Fruit fly (Drosophila melanogaster) whole organism, embryonic: Measurements from ENCODE around the gene GAPcenA.
A peak's percentile ranks its signal among the peaks of the same experiment; 100 is the strongest.

Source experiments
- ATbp ChIP-seq: fragments of 200-800 bp; sonication (Bioruptor generic); optimal IDR thresholded peaks from 2 replicates; lab custom pipeline; 2017; ENCODE audit warnings: missing biosample characterization, mild to moderate bottlenecking, missing genetic modification characterization, missing genetic modification reagents
- Adf1 ChIP-seq: fragments of 200-800 bp; sonication (Bioruptor generic); IDR thresholded peaks from 2 replicates; pipeline ENCODE4 v1.3.6; 2022; ENCODE audit warnings: missing biosample characterization, missing genetic modification characterization
- CG10209 ChIP-seq: fragments of 200-800 bp; sonication (Bioruptor generic); optimal IDR thresholded peaks from 3 replicates; lab custom pipeline; 2017; ENCODE audit warnings: missing biosample characterization, mild to moderate bottlenecking, missing genetic modification characterization, missing genetic modification reagents
- CG10321 ChIP-seq: fragments of 200-800 bp; sonication (Bioruptor generic); IDR thresholded peaks from 2 replicates; pipeline ENCODE4 v1.3.6; 2022; ENCODE audit warnings: missing biosample characterization, missing genetic modification characterization
- CG10959 ChIP-seq: fragments of 200-800 bp; sonication (Bioruptor generic); IDR thresholded peaks from 2 replicates; pipeline ENCODE4 v1.3.6; 2022; ENCODE audit warnings: missing biosample characterization, missing genetic modification characterization
- CG11085 ChIP-seq: fragments of 200-800 bp; sonication (Bioruptor generic); IDR thresholded peaks from 2 replicates; pipeline ENCODE4 v1.3.6; 2022; ENCODE audit warnings: missing biosample characterization, missing genetic modification characterization
- CG12236 ChIP-seq: fragments of 200-800 bp; sonication (Bioruptor generic); optimal IDR thresholded peaks from 2 replicates; lab custom pipeline; 2016; ENCODE audit warnings: missing biosample characterization, missing genetic modification characterization
- CG12391 ChIP-seq: fragments of 200-800 bp; sonication (Bioruptor generic); optimal IDR thresholded peaks from 3 replicates; lab custom pipeline; 2018; ENCODE audit warnings: missing biosample characterization, mild to moderate bottlenecking, missing genetic modification characterization, moderate library complexity
- CG13287 ChIP-seq: fragments of 200-800 bp; sonication (Bioruptor generic); IDR thresholded peaks from 2 replicates; pipeline ENCODE4 v1.3.6; 2022; ENCODE audit warnings: missing biosample characterization, missing genetic modification characterization; ENCODE audit not compliant: partially characterized antibody
- CG17361 ChIP-seq: fragments of 200-800 bp; sonication (Bioruptor generic); IDR thresholded peaks from 3 replicates; pipeline ENCODE4 v1.3.6; 2022; ENCODE audit warnings: missing biosample characterization, missing genetic modification characterization
- CG17612 ChIP-seq: fragments of 200-800 bp; sonication (Bioruptor generic); IDR thresholded peaks from 2 replicates; pipeline ENCODE4 v1.3.6; 2022; ENCODE audit warnings: missing biosample characterization, missing genetic modification characterization
- CG18619 ChIP-seq: fragments of 200-800 bp; sonication (Bioruptor generic); optimal IDR thresholded peaks from 3 replicates; lab custom pipeline; 2017; ENCODE audit warnings: missing biosample characterization, mild to moderate bottlenecking, missing genetic modification characterization
- CG31441 ChIP-seq: fragments of 200-800 bp; sonication (Bioruptor generic); IDR thresholded peaks from 2 replicates; pipeline ENCODE4 v1.3.6; 2022; ENCODE audit warnings: missing biosample characterization, missing genetic modification characterization
- CG33213 ChIP-seq: fragments of 200-800 bp; sonication (Bioruptor generic); optimal IDR thresholded peaks from 3 replicates; lab custom pipeline; 2016; ENCODE audit warnings: missing biosample characterization, missing genetic modification characterization
- CG3407 ChIP-seq: fragments of 200-800 bp; sonication (Bioruptor generic); optimal IDR thresholded peaks from 2 replicates; lab custom pipeline; 2018; ENCODE audit warnings: missing biosample characterization, mild to moderate bottlenecking, missing genetic modification characterization
- CG6175 ChIP-seq: fragments of 200-800 bp; sonication (Bioruptor generic); IDR thresholded peaks from 3 replicates; pipeline ENCODE4 v1.3.6; 2022; ENCODE audit warnings: missing biosample characterization, missing genetic modification characterization
- CG7357 ChIP-seq: fragments of 200-800 bp; sonication (Bioruptor generic); IDR thresholded peaks from 3 replicates; pipeline ENCODE4 v1.3.6; 2022; ENCODE audit warnings: missing biosample characterization, missing genetic modification characterization
- CG7839 ChIP-seq: fragments of 200-800 bp; sonication (Bioruptor generic); optimal IDR thresholded peaks from 3 replicates; lab custom pipeline; 2018; ENCODE audit warnings: missing biosample characterization, mild to moderate bottlenecking, missing genetic modification characterization, moderate library complexity
- CG9215 ChIP-seq: fragments of 200-800 bp; sonication (Bioruptor generic); IDR thresholded peaks from 2 replicates; pipeline ENCODE4 v1.3.6; 2022; ENCODE audit warnings: missing biosample characterization, missing genetic modification characterization
- CG9437 ChIP-seq: fragments of 200-800 bp; sonication (Bioruptor generic); optimal IDR thresholded peaks from 2 replicates; lab custom pipeline; 2018; ENCODE audit warnings: missing biosample characterization, mild to moderate bottlenecking, missing genetic modification characterization
- D ChIP-seq, 2 experiments: fragments of 200-800 bp in 1 of 2; fragments of >200 bp in 1 of 2; sonication (Bioruptor generic) in 1 of 2; optimal IDR thresholded peaks; 2 replicates in 1 of 2; 3 replicates in 1 of 2; lab custom pipeline; 2017; ENCODE audit warnings: mild to moderate bottlenecking in 1 of 2, missing biosample characterization in 1 of 2, missing genetic modification characterization in 1 of 2, missing genetic modification reagents in 1 of 2
- D19A ChIP-seq: fragments of 200-800 bp; optimal IDR thresholded peaks from 3 replicates; lab custom pipeline; 2019; ENCODE audit warnings: missing biosample characterization, mild to moderate bottlenecking, missing genetic modification characterization, moderate library complexity
- Fer2 ChIP-seq: fragments of 200-800 bp; sonication (Bioruptor generic); optimal IDR thresholded peaks from 2 replicates; lab custom pipeline; 2018; ENCODE audit warnings: missing biosample characterization, mild to moderate bottlenecking, missing genetic modification characterization, moderate library complexity
- Fer3 ChIP-seq: fragments of 200-800 bp; sonication (Bioruptor generic); optimal IDR thresholded peaks from 2 replicates; lab custom pipeline; 2018; ENCODE audit warnings: missing biosample characterization, mild to moderate bottlenecking, missing genetic modification characterization, moderate library complexity
- Gsc ChIP-seq: fragments of 200-800 bp; sonication (Bioruptor generic); IDR thresholded peaks from 2 replicates; pipeline ENCODE4 v1.3.6; 2022; ENCODE audit warnings: missing biosample characterization, missing genetic modification characterization
- H2.0 ChIP-seq: fragments of 200-800 bp; sonication (Bioruptor generic); IDR thresholded peaks from 2 replicates; pipeline ENCODE4 v1.3.6; 2022; ENCODE audit warnings: missing biosample characterization, missing genetic modification characterization
- Meics ChIP-seq: fragments of 200-800 bp; sonication (Bioruptor generic); optimal IDR thresholded peaks from 2 replicates; lab custom pipeline; 2017; ENCODE audit warnings: missing biosample characterization, mild to moderate bottlenecking, missing genetic modification characterization
- Mes4 ChIP-seq: fragments of 200-800 bp; sonication (Bioruptor generic); optimal IDR thresholded peaks from 2 replicates; lab custom pipeline; 2016; ENCODE audit warnings: missing biosample characterization, missing genetic modification characterization
- Ravus ChIP-seq: fragments of 200-800 bp; sonication (Bioruptor generic); IDR thresholded peaks from 2 replicates; pipeline ENCODE4 v1.3.6; 2022; ENCODE audit warnings: missing biosample characterization, missing genetic modification characterization
- Rfx ChIP-seq: fragments of 200-800 bp; sonication (Bioruptor generic); IDR thresholded peaks from 2 replicates; pipeline ENCODE4 v1.3.6; 2022; ENCODE audit warnings: missing biosample characterization, missing genetic modification characterization
- abd-A ChIP-seq: fragments of 200-800 bp; sonication (Bioruptor generic); optimal IDR thresholded peaks from 3 replicates; lab custom pipeline; 2019; ENCODE audit warnings: missing biosample characterization, mild to moderate bottlenecking, missing genetic modification characterization, moderate library complexity
- ems ChIP-seq: fragments of 200-800 bp; sonication (Bioruptor generic); optimal IDR thresholded peaks from 3 replicates; lab custom pipeline; 2016; ENCODE audit warnings: missing biosample characterization, missing genetic modification characterization
- fd96Cb ChIP-seq: fragments of 200-800 bp; sonication (Bioruptor generic); optimal IDR thresholded peaks from 2 replicates; lab custom pipeline; 2018; ENCODE audit warnings: missing biosample characterization, mild to moderate bottlenecking, missing genetic modification characterization, moderate library complexity
- insv ChIP-seq, 2 experiments: fragments of 200-800 bp; sonication (Bioruptor generic); optimal IDR thresholded peaks; 3 replicates each; lab custom pipeline; 2016 to 2018; ENCODE audit warnings: missing biosample characterization in 2 of 2, missing genetic modification characterization in 2 of 2
- inv ChIP-seq: fragments of 200-800 bp; sonication (Bioruptor generic); IDR thresholded peaks from 2 replicates; pipeline ENCODE4 v1.3.6; 2022; ENCODE audit warnings: missing biosample characterization, missing genetic modification characterization; ENCODE audit not compliant: partially characterized antibody
- jigr1 ChIP-seq: fragments of 200-800 bp; sonication (Bioruptor generic); IDR thresholded peaks from 3 replicates; pipeline ENCODE4 v1.3.6; 2022; ENCODE audit warnings: missing biosample characterization, missing genetic modification characterization
- jumu ChIP-seq: fragments of 200-800 bp; sonication (Bioruptor generic); optimal IDR thresholded peaks from 3 replicates; lab custom pipeline; 2016; ENCODE audit warnings: missing biosample characterization, missing genetic modification characterization
- ken ChIP-seq: fragments of 200-800 bp; sonication (Bioruptor generic); IDR thresholded peaks from 3 replicates; pipeline ENCODE4 v1.3.6; 2022; ENCODE audit warnings: missing biosample characterization, missing genetic modification characterization
- lmd ChIP-seq: fragments of 200-800 bp; sonication (Bioruptor generic); IDR thresholded peaks from 2 replicates; pipeline ENCODE4 v1.3.6; 2022; ENCODE audit warnings: missing biosample characterization, missing genetic modification characterization
- lola ChIP-seq, 3 experiments: fragments of >200 bp in 2 of 3; fragments of 200-800 bp in 1 of 3; sonication (Bioruptor generic) in 1 of 3; optimal IDR thresholded peaks; 2 replicates each; lab custom pipeline; 2017 to 2019; ENCODE audit warnings: missing biosample characterization in 3 of 3, missing genetic modification characterization in 3 of 3, mild to moderate bottlenecking in 1 of 3, moderate library complexity in 1 of 3
- nerfin-1 ChIP-seq: fragments of 200-800 bp; sonication (Bioruptor generic); optimal IDR thresholded peaks from 3 replicates; lab custom pipeline; 2019; ENCODE audit warnings: missing biosample characterization, mild to moderate bottlenecking, missing genetic modification characterization, moderate library complexity
- psq ChIP-seq: fragments of 200-800 bp; sonication (Bioruptor generic); optimal IDR thresholded peaks from 2 replicates; lab custom pipeline; 2017; ENCODE audit warnings: missing biosample characterization, missing genetic modification characterization
- shn ChIP-seq: fragments of 200-800 bp; sonication (Bioruptor generic); optimal IDR thresholded peaks from 3 replicates; lab custom pipeline; 2016; ENCODE audit warnings: missing biosample characterization, missing genetic modification characterization
- sim ChIP-seq: fragments of 200-800 bp; sonication (Bioruptor generic); IDR thresholded peaks from 2 replicates; pipeline ENCODE4 v1.3.6; 2022; ENCODE audit warnings: missing biosample characterization, missing genetic modification characterization
- sob ChIP-seq: fragments of 200-800 bp; sonication (Bioruptor generic); IDR thresholded peaks from 2 replicates; pipeline ENCODE4 v1.3.6; 2022; ENCODE audit warnings: missing biosample characterization, missing genetic modification characterization
- toy ChIP-seq: fragments of 200-800 bp; sonication (Bioruptor generic); IDR thresholded peaks from 2 replicates; pipeline ENCODE4 v1.3.6; 2022; ENCODE audit warnings: missing biosample characterization, missing genetic modification characterization
- unc-4 ChIP-seq: fragments of 200-800 bp; sonication (Bioruptor generic); IDR thresholded peaks from 2 replicates; pipeline ENCODE4 v1.3.6; 2022; ENCODE audit warnings: missing biosample characterization, missing genetic modification characterization; ENCODE audit not compliant: partially characterized antibody
- vfl ChIP-seq: fragments of 200-800 bp; sonication (Bioruptor generic); optimal IDR thresholded peaks from 2 replicates; lab custom pipeline; 2016; ENCODE audit warnings: missing biosample characterization, missing genetic modification characterization
- zfh1 ChIP-seq: fragments of 200-800 bp; sonication (Bioruptor generic); IDR thresholded peaks from 3 replicates; pipeline ENCODE4 v1.3.6; 2022; ENCODE audit warnings: missing biosample characterization, missing genetic modification characterization

GAPcenA gene

dm6 chr3L:8315141-8315816 is 31.1 kb upstream of the GAPcenA start, which contains the start of gene Cpsf6 (continued):
- TF ChIP-seq nerfin-1 (tag; lab: Kevin White, UChicago) (peak; percentile 42), sim (GFP tag; lab: Robert Waterston, UW) (no peak), CG17361 (GFP tag; lab: Robert Waterston, UW) (peak; percentile 64; the same call in 2 of the 3 replicates), jumu (no peak), Gsc (GFP tag; lab: Robert Waterston, UW) (no peak), toy (GFP tag; lab: Robert Waterston, UW) (no peak), Adf1 (GFP tag; lab: Robert Waterston, UW) (peak; percentile 48; the same call in 1 of the 2 replicates), CG9215 (peak; percentile 44; the same call in 1 of the 2 replicates), CG18619 (peak; percentile 35), D19A (tag; lab: Kevin White, UChicago) (peak; percentile 37), CG12391 (peak; percentile 87), D (optimal IDR thresholded peaks at IDR 0.05; lab: Kevin White, UChicago) (no peak), D (GFP tag; optimal IDR thresholded peaks at IDR 0.05; lab: Kevin White, UChicago) (peak; percentile 30), unc-4 (GFP tag; lab: Robert Waterston, UW) (peak; percentile 29; the same call in 1 of the 2 replicates), CG10209 (GFP tag; lab: Kevin White, UChicago) (peak; percentile 63), Fer3 (tag; lab: Kevin White, UChicago) (peak; percentile 66), insv (GFP tag; optimal IDR thresholded peaks at IDR 0.05; lab: Kevin White, UChicago) (peak in 1 of 2 experiments; percentile 87), psq (GFP tag; lab: Kevin White, UChicago) (peak; percentile 17), CG7357 (GFP tag; lab: Robert Waterston, UW) (no peak), ems (GFP tag; lab: Kevin White, UChicago) (peak; percentile 35), lmd (GFP tag; lab: Robert Waterston, UW) (peak; percentile 44; the same call in 1 of the 2 replicates), H2.0 (GFP tag; lab: Robert Waterston, UW) (peak; percentile 79), CG7839 (peak; percentile 67), sob (GFP tag; lab: Robert Waterston, UW) (peak; percentile 58), CG9437 (GFP tag; lab: Kevin White, UChicago) (peak; percentile 6), CG10321 (GFP tag; lab: Robert Waterston, UW) (no peak), jigr1 (GFP tag; lab: Robert Waterston, UW) (no peak), ken (GFP tag; lab: Robert Waterston, UW) (peak; percentile 43; the same call in 1 of the 3 replicates), Meics (GFP tag; lab: Kevin White, UChicago) (no peak), abd-A (tag; lab: Kevin White, UChicago) (no peak), fd96Cb (tag; lab: Kevin White, UChicago) (peak; percentile 52), Ravus (GFP tag; lab: Robert Waterston, UW) (no peak; the same call in 1 of the 2 replicates), CG6175 (GFP tag; lab: Robert Waterston, UW) (no peak), zfh1 (GFP tag; lab: Robert Waterston, UW) (peak; percentile 65), Rfx (peak; percentile 70), CG13287 (GFP tag; lab: Robert Waterston, UW) (peak; percentile 10; the same call in 1 of the 2 replicates), vfl (peak; percentile 29), Mes4 (GFP tag; lab: Kevin White, UChicago) (no peak), CG17612 (GFP tag; lab: Robert Waterston, UW) (no peak), CG3407 (GFP tag; lab: Kevin White, UChicago) (no peak), CG12236 (GFP tag; lab: Kevin White, UChicago) (no peak), CG31441 (GFP tag; lab: Robert Waterston, UW) (peak; percentile 61), CG33213 (GFP tag; lab: Kevin White, UChicago) (peak; percentile 6), ATbp (GFP tag; lab: Kevin White, UChicago) (no peak), shn (no peak), lola (GFP tag; optimal IDR thresholded peaks at IDR 0.05; lab: Kevin White, UChicago) (peak in 1 of 3 experiments; percentile 62), CG11085 (GFP tag; lab: Robert Waterston, UW) (no peak), inv (GFP tag; lab: Robert Waterston, UW) (no peak; the same call in 1 of the 2 replicates), CG10959 (GFP tag; lab: Robert Waterston, UW) (no peak), Fer2 (tag; lab: Kevin White, UChicago) (peak; percentile 27)
